Fruit fly (Drosophila melanogaster) whole organism, embryonic: Measurements from ENCODE around the gene CG44013.

ENCODE experiments used
- Atf6 ChIP-seq: fragments of 200-800 bp; sonication (Bioruptor generic); IDR thresholded peaks from 2 replicates; pipeline ENCODE4 v1.3.6; 2022; ENCODE audit warnings: missing biosample characterization, missing genetic modification characterization
- Bdp1 ChIP-seq: fragments of 200-800 bp; sonication (Bioruptor generic); optimal IDR thresholded peaks from 3 replicates; lab custom pipeline; 2016; ENCODE audit warnings: missing biosample characterization, missing genetic modification characterization
- CG10565 ChIP-seq: fragments of 200-800 bp; sonication (Bioruptor generic); optimal IDR thresholded peaks from 3 replicates; lab custom pipeline; 2016; ENCODE audit warnings: missing biosample characterization, mild to moderate bottlenecking, missing genetic modification characterization
- CG11456 ChIP-seq: fragments of 200-800 bp; sonication (Bioruptor generic); IDR thresholded peaks from 3 replicates; pipeline ENCODE4 v1.3.6; 2022; ENCODE audit warnings: missing biosample characterization, missing genetic modification characterization
- CG12155 ChIP-seq: fragments of 200-800 bp; sonication (Bioruptor generic); optimal IDR thresholded peaks from 3 replicates; lab custom pipeline; 2016; ENCODE audit warnings: missing biosample characterization, missing genetic modification characterization
- CG14441 ChIP-seq: fragments of 200-800 bp; sonication (Bioruptor generic); IDR thresholded peaks from 2 replicates; pipeline ENCODE4 v1.3.6; 2022; ENCODE audit warnings: missing biosample characterization, missing genetic modification characterization
- CG14710 ChIP-seq: fragments of 200-800 bp; sonication (Bioruptor generic); optimal IDR thresholded peaks from 3 replicates; lab custom pipeline; 2019; ENCODE audit warnings: missing biosample characterization, mild to moderate bottlenecking, missing genetic modification characterization, moderate library complexity
- CG14860 ChIP-seq: fragments of 200-800 bp; sonication (Bioruptor generic); IDR thresholded peaks from 3 replicates; pipeline ENCODE4 v1.3.6; 2022; ENCODE audit warnings: missing biosample characterization, missing genetic modification characterization; ENCODE audit not compliant: partially characterized antibody
- CG2120 ChIP-seq: fragments of 200-800 bp; sonication (Bioruptor generic); optimal IDR thresholded peaks from 3 replicates; lab custom pipeline; 2016; ENCODE audit warnings: missing biosample characterization, missing genetic modification characterization
- CG2202 ChIP-seq: fragments of 200-800 bp; sonication (Bioruptor generic); optimal IDR thresholded peaks from 2 replicates; lab custom pipeline; 2018; ENCODE audit warnings: missing biosample characterization, mild to moderate bottlenecking, missing genetic modification characterization
- CG31441 ChIP-seq: fragments of 200-800 bp; sonication (Bioruptor generic); IDR thresholded peaks from 2 replicates; pipeline ENCODE4 v1.3.6; 2022; ENCODE audit warnings: missing biosample characterization, missing genetic modification characterization
- CG33557 ChIP-seq: fragments of 200-800 bp; sonication (Bioruptor generic); optimal IDR thresholded peaks from 2 replicates; lab custom pipeline; 2019; ENCODE audit warnings: missing biosample characterization, mild to moderate bottlenecking, missing genetic modification characterization, moderate library complexity
- CG4424 ChIP-seq: fragments of 200-800 bp; sonication (Bioruptor generic); optimal IDR thresholded peaks from 3 replicates; lab custom pipeline; 2016; ENCODE audit warnings: missing biosample characterization, missing genetic modification characterization
- CG7963 ChIP-seq: fragments of 200-800 bp; sonication (Bioruptor generic); IDR thresholded peaks from 3 replicates; pipeline ENCODE4 v1.3.6; 2022; ENCODE audit warnings: missing biosample characterization, missing genetic modification characterization; ENCODE audit not compliant: partially characterized antibody
- D19A ChIP-seq: fragments of 200-800 bp; optimal IDR thresholded peaks from 3 replicates; lab custom pipeline; 2019; ENCODE audit warnings: missing biosample characterization, mild to moderate bottlenecking, missing genetic modification characterization, moderate library complexity
- Drgx ChIP-seq: fragments of 200-800 bp; sonication (Bioruptor generic); IDR thresholded peaks from 2 replicates; pipeline ENCODE4 v1.3.6; 2022; ENCODE audit warnings: missing biosample characterization, missing genetic modification characterization
- HHEX ChIP-seq: fragments of 200-800 bp; sonication (Bioruptor generic); optimal IDR thresholded peaks from 3 replicates; lab custom pipeline; 2017; ENCODE audit warnings: missing biosample characterization, mild to moderate bottlenecking, missing genetic modification characterization, missing genetic modification reagents
- Hmr ChIP-seq: fragments of 200-800 bp; sonication (Bioruptor generic); optimal IDR thresholded peaks from 3 replicates; lab custom pipeline; 2017; ENCODE audit warnings: mild to moderate bottlenecking, missing biosample characterization, missing genetic modification reagents, missing genetic modification characterization
- Poxn ChIP-seq: fragments of 200-800 bp; sonication (Bioruptor generic); IDR thresholded peaks from 2 replicates; pipeline ENCODE4 v1.3.6; 2022; ENCODE audit warnings: missing biosample characterization, missing genetic modification characterization
- Side ChIP-seq: fragments of 200-800 bp; sonication (Bioruptor generic); optimal IDR thresholded peaks from 2 replicates; lab custom pipeline; 2016; ENCODE audit warnings: missing biosample characterization, missing genetic modification characterization
- Sry-β ChIP-seq: fragments of 200-800 bp; sonication (Bioruptor generic); optimal IDR thresholded peaks from 2 replicates; lab custom pipeline; 2018; ENCODE audit warnings: missing biosample characterization, mild to moderate bottlenecking, missing genetic modification characterization, moderate library complexity
- TFAM ChIP-seq: fragments of 200-800 bp; sonication (Bioruptor generic); optimal IDR thresholded peaks from 2 replicates; lab custom pipeline; 2017; ENCODE audit warnings: missing biosample characterization, missing genetic modification characterization, inconsistent platforms
- Tbp ChIP-seq: fragments of >200 bp; optimal IDR thresholded peaks from 2 replicates; lab custom pipeline; 2018; ENCODE audit warnings: missing biosample characterization, missing genetic modification characterization
- Xrp1 ChIP-seq: fragments of 200-800 bp; sonication (Bioruptor generic); IDR thresholded peaks from 2 replicates; pipeline ENCODE4 v1.3.6; 2022; ENCODE audit warnings: missing biosample characterization, missing genetic modification characterization
- cato ChIP-seq: fragments of 200-800 bp; sonication (Bioruptor generic); optimal IDR thresholded peaks from 2 replicates; lab custom pipeline; 2016; ENCODE audit warnings: missing biosample characterization, missing genetic modification characterization, borderline replicate concordance
- chinmo ChIP-seq: fragments of 200-800 bp; sonication (Bioruptor generic); IDR thresholded peaks from 4 replicates; pipeline ENCODE4 v1.3.6; 2022; ENCODE audit warnings: missing biosample characterization, missing genetic modification characterization; ENCODE audit not compliant: partially characterized antibody
- dm ChIP-seq: fragments of 200-800 bp; sonication (Bioruptor generic); optimal IDR thresholded peaks from 3 replicates; lab custom pipeline; 2016; ENCODE audit warnings: missing biosample characterization, missing genetic modification characterization
- emc ChIP-seq: fragments of 200-800 bp; sonication (Bioruptor generic); optimal IDR thresholded peaks from 2 replicates; lab custom pipeline; 2016; ENCODE audit warnings: missing biosample characterization, missing genetic modification characterization
- en ChIP-seq: fragments of 200-800 bp; sonication (Bioruptor generic); optimal IDR thresholded peaks from 2 replicates; lab custom pipeline; 2016; ENCODE audit warnings: missing biosample characterization, missing genetic modification characterization
- eve ChIP-seq, 2 experiments: fragments of >200 bp; optimal IDR thresholded peaks; 2 replicates each; lab custom pipeline; 2017; ENCODE audit warnings: missing biosample characterization in 2 of 2, missing genetic modification characterization in 2 of 2
- exex ChIP-seq: fragments of 200-800 bp; sonication (Bioruptor generic); optimal IDR thresholded peaks from 4 replicates; lab custom pipeline; 2018; ENCODE audit warnings: missing biosample characterization, mild to moderate bottlenecking, missing genetic modification characterization, moderate library complexity
- ham ChIP-seq: fragments of 200-800 bp; sonication (Bioruptor generic); IDR thresholded peaks from 2 replicates; pipeline ENCODE4 v1.3.6; 2022; ENCODE audit warnings: missing biosample characterization, missing genetic modification characterization
- hth ChIP-seq: fragments of >200 bp; optimal IDR thresholded peaks from 2 replicates; lab custom pipeline; 2017; ENCODE audit warnings: inconsistent platforms
- kah ChIP-seq: fragments of 200-800 bp; sonication (Bioruptor generic); optimal IDR thresholded peaks from 2 replicates; lab custom pipeline; 2018; ENCODE audit warnings: missing biosample characterization, mild to moderate bottlenecking, missing genetic modification characterization
- nau ChIP-seq: fragments of 200-800 bp; sonication (Bioruptor generic); optimal IDR thresholded peaks from 3 replicates; lab custom pipeline; 2017; ENCODE audit warnings: missing biosample characterization, mild to moderate bottlenecking, missing genetic modification characterization, missing genetic modification reagents
- psq ChIP-seq: fragments of 200-800 bp; sonication (Bioruptor generic); optimal IDR thresholded peaks from 2 replicates; lab custom pipeline; 2017; ENCODE audit warnings: missing biosample characterization, missing genetic modification characterization
- pum ChIP-seq: fragments of 200-800 bp; sonication (Bioruptor generic); optimal IDR thresholded peaks from 2 replicates; lab custom pipeline; 2016; ENCODE audit warnings: missing biosample characterization, missing genetic modification characterization
- pzg ChIP-seq: fragments of 200-800 bp; sonication (Bioruptor generic); optimal IDR thresholded peaks from 3 replicates; lab custom pipeline; 2018; ENCODE audit warnings: missing biosample characterization, mild to moderate bottlenecking, missing genetic modification characterization, moderate library complexity
- rib ChIP-seq: fragments of 200-800 bp; sonication (Bioruptor generic); IDR thresholded peaks from 2 replicates; pipeline ENCODE4 v1.3.6; 2022; ENCODE audit warnings: missing biosample characterization, missing genetic modification characterization
- sens ChIP-seq: fragments of 200-800 bp; sonication (Bioruptor generic); peaks from one replicate; lab custom pipeline; 2016; ENCODE audit warnings: missing biosample characterization, missing genetic modification characterization
- tap ChIP-seq: fragments of 200-800 bp; optimal IDR thresholded peaks from 3 replicates; lab custom pipeline; 2019; ENCODE audit warnings: missing biosample characterization, mild to moderate bottlenecking, missing genetic modification characterization, moderate library complexity
- wor ChIP-seq: fragments of 200-800 bp; sonication (Bioruptor generic); IDR thresholded peaks from 2 replicates; pipeline ENCODE4 v1.3.6; 2022; ENCODE audit warnings: missing biosample characterization, missing genetic modification characterization
- yki ChIP-seq: fragments of >200 bp; optimal IDR thresholded peaks from 3 replicates; lab custom pipeline; 2018

Gene CG44013

DNA sequence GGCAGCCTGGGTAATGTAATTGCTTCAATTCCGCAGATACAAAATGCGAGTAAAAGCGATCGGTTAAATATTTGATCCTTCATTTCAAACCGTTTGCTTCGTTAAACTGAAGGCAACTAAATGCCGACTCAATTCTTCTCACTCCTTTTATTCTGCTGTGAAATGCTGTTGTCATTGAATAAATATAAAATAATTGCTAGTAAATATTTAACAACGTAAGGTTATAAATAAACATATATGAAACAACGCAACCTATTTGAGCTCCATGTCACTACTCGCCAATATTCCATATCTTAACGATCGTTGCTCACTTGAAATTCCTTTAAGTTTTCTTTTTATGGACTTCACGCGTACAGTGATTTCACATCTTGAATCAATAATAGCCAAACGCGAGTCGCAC, at the start of gene CG44013:
CG44013 (minus strand) TSS at position 101 of the 400 bp plus-strand sequence.
- no peak for TF ChIP-seq Poxn (GFP tag; lab: Robert Waterston, UW)
- TF ChIP-seq psq: no peak
- TF ChIP-seq CG33557 (GFP tag; lab: Kevin White, UChicago): no peak
- TF ChIP-seq Xrp1: no peak
- no peak for TF ChIP-seq HHEX (GFP tag; lab: Kevin White, UChicago)
- TF ChIP-seq Hmr (GFP tag; lab: Kevin White, UChicago): no peak
- no peak for TF ChIP-seq hth (lab: Kevin White, UChicago)
- no peak for TF ChIP-seq wor
- no peak for TF ChIP-seq emc (GFP tag; lab: Kevin White, UChicago)
- TF ChIP-seq CG31441 (GFP tag; lab: Robert Waterston, UW): no peak

DNA sequence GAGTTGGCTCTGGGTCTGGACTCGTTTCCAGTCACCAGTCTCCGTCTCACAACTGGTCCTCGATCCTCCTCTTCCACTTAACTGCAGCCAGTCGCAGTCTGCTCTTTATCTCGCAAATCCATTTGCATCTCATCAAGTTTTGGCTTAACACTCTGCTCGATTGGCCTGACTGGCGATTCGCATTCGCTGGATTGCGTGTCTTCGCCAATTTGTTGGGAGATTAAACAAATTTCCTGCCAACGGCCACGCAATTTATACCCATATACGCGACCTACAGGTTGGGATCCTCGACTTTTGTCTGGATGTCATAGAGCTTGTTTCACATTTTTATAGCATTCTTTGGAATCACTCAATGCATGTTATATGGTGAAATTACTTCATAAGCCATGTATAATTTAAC, 47.6 kb upstream of the CG44013 start:
- no peak for TF ChIP-seq CG14710 (tag; lab: Kevin White, UChicago)
- TF ChIP-seq nau: no peak
- no peak for TF ChIP-seq yki (lab: Kevin White, UChicago)
- no peak for TF ChIP-seq Atf6
- TF ChIP-seq TFAM (GFP tag; lab: Kevin White, UChicago): no peak
- no peak for TF ChIP-seq rib (GFP tag; lab: Robert Waterston, UW)
- TF ChIP-seq CG7963 (GFP tag; lab: Robert Waterston, UW): no peak
- TF ChIP-seq Side (GFP tag; lab: Kevin White, UChicago): no peak
- TF ChIP-seq tap (tag; lab: Kevin White, UChicago): no peak
- no peak for TF ChIP-seq ham (GFP tag; lab: Robert Waterston, UW)
- TF ChIP-seq Sry-β (GFP tag; lab: Kevin White, UChicago): no peak
- TF ChIP-seq CG14441 (GFP tag; lab: Robert Waterston, UW): no peak
- no peak for TF ChIP-seq dm (GFP tag; lab: Kevin White, UChicago)
- no peak for TF ChIP-seq CG14860 (GFP tag; lab: Robert Waterston, UW)
- TF ChIP-seq eve (GFP tag; optimal IDR thresholded peaks at IDR 0.05; lab: Kevin White, UChicago): no peak
- TF ChIP-seq cato (GFP tag; lab: Kevin White, UChicago): no peak

DNA sequence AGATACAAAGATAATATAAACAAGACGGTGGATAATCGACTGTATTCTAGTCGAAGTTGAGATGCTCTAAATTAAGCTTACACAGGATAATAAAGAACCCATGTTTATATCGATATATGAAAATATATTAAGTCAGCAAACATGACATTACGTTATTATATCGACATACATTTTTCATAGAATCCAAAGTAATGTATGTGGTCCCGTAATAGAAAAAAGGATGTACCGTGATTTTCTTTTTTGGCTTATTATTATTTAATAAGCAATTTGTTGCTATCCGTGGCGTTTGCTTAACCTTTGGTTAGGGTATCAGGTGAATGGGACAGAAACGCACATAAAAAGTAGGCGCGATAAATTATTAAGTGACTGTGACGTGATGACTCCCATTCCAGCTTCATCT, 46.8 kb upstream of the CG44013 start:
- TF ChIP-seq CG2120 (GFP tag; lab: Kevin White, UChicago): peak; percentile 37
- TF ChIP-seq Tbp (GFP tag; lab: Kevin White, UChicago): no peak
- no peak for TF ChIP-seq CG12155 (GFP tag; lab: Kevin White, UChicago)
- TF ChIP-seq HHEX (GFP tag; lab: Kevin White, UChicago): no peak
- TF ChIP-seq chinmo (GFP tag; lab: Robert Waterston, UW): no peak
- TF ChIP-seq CG11456 (GFP tag; lab: Robert Waterston, UW): no peak
- no peak for TF ChIP-seq exex
- TF ChIP-seq pum (GFP tag; lab: Kevin White, UChicago): no peak
- no peak for TF ChIP-seq tap (tag; lab: Kevin White, UChicago)
- TF ChIP-seq CG10565 (GFP tag; lab: Kevin White, UChicago): no peak
- no peak for TF ChIP-seq Bdp1 (GFP tag; lab: Kevin White, UChicago)
- TF ChIP-seq Drgx: no peak
- TF ChIP-seq kah (GFP tag; lab: Kevin White, UChicago): no peak
- no peak for TF ChIP-seq CG2202 (tag; lab: Kevin White, UChicago)
- TF ChIP-seq CG4424: no peak
- peak; percentile 32 for TF ChIP-seq sens (GFP tag; lab: Kevin White, UChicago)
- no peak for TF ChIP-seq en (GFP tag; lab: Kevin White, UChicago)
- peak; percentile 46 for TF ChIP-seq D19A (tag; lab: Kevin White, UChicago)
- no peak for TF ChIP-seq pzg
